Worm (Caenorhabditis elegans): ENCODE data around the gene H06H21.37.

Gene H06H21.37

ce11 chrIV:4810377-4810984 lies 707 bp upstream of the H06H21.37 start, which contains the start of gene eif-1.A (continued):
- TF ChIP-seq cnd-1 (tag; optimal IDR thresholded peaks at IDR 0.05) (no peak), ces-1 (GFP tag; optimal IDR thresholded peaks at IDR 0.05) (no peak)

DNA sequence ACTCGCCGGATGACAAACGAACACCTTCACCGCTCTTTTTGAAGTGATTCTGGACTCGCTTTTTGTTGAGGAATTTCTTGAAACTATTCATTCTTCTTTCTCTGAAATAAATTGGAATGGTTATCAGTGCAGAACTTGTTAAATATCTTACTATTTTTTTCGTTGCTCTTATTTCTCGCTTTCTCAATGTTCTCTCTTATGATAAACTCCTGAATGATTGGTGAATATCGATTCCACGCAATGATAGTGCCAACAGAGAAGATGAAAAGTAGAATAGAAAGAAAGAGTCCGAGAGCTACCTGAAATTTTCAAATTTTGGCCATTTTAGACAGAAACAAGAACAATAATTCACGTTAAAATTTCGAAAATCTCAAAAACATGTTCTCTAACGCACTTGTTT lies 377 bp downstream of the H06H21.37 start, which contains the start of gene ubxn-6:
ubxn-6 (minus strand) TSS at position 101 of the 400 bp plus-strand sequence.
- TF ChIP-seq elt-3 (tag; optimal IDR thresholded peaks at IDR 0.05) (no peak), lin-13 (tag; optimal IDR thresholded peaks at IDR 0.05) (no peak), ceh-83 (GFP tag; optimal IDR thresholded peaks at IDR 0.05) (no peak), ceh-39 (tag; optimal IDR thresholded peaks at IDR 0.05) (no peak), unc-39 (tag; optimal IDR thresholded peaks at IDR 0.05) (no peak)

- TF ChIP-seq ham-2 (GFP tag; optimal IDR thresholded peaks at IDR 0.05) (no peak), sem-2 (GFP tag; optimal IDR thresholded peaks at IDR 0.05) (no peak), unc-39 (tag; optimal IDR thresholded peaks at IDR 0.05) (no peak), unc-62 (GFP tag; optimal IDR thresholded peaks at IDR 0.05) (no peak), snpc-4 (tag; optimal IDR thresholded peaks at IDR 0.05) (no peak), mls-2 (tag; optimal IDR thresholded peaks at IDR 0.05) (no peak), M03D4.4 (tag; optimal IDR thresholded peaks at IDR 0.05) (no peak), bed-3 (GFP tag; optimal IDR thresholded peaks at IDR 0.05) (no peak), unc-120 (tag; optimal IDR thresholded peaks at IDR 0.05; ENCODE audit: poor library complexity, severe bottlenecking) (no peak), mep-1 (tag; optimal IDR thresholded peaks at IDR 0.05) (no peak), nhr-237 (tag; optimal IDR thresholded peaks at IDR 0.05) (no peak), cnd-1 (tag; optimal IDR thresholded peaks at IDR 0.05) (no peak), ces-1 (GFP tag; optimal IDR thresholded peaks at IDR 0.05) (no peak), lin-32 (GFP tag; optimal IDR thresholded peaks at IDR 0.05) (no peak), drap-1 (GFP tag; optimal IDR thresholded peaks at IDR 0.05) (no peak), ceh-43 (GFP tag; optimal IDR thresholded peaks at IDR 0.05) (no peak), ztf-11 (tag; optimal IDR thresholded peaks at IDR 0.05) (no peak)
These were observed 2.6 kb downstream of the H06H21.37 start, which contains the start of gene H06H21.11 for ce11 chrIV:4807219-4807618. H06H21.11 (minus strand) TSS chrIV:4807319.

- TF ChIP-seq sem-2 (GFP tag; optimal IDR thresholded peaks at IDR 0.05) (no peak), blmp-1 (tag; optimal IDR thresholded peaks at IDR 0.05) (no peak), drap-1 (GFP tag; optimal IDR thresholded peaks at IDR 0.05) (no peak), elt-3 (tag; optimal IDR thresholded peaks at IDR 0.05) (no peak), ces-1 (GFP tag; optimal IDR thresholded peaks at IDR 0.05) (no peak), snpc-4 (tag; optimal IDR thresholded peaks at IDR 0.05) (no peak), lin-32 (GFP tag; optimal IDR thresholded peaks at IDR 0.05) (no peak), unc-62 (GFP tag; optimal IDR thresholded peaks at IDR 0.05) (no peak), ceh-43 (GFP tag; optimal IDR thresholded peaks at IDR 0.05) (no peak), lin-13 (tag; optimal IDR thresholded peaks at IDR 0.05) (no peak), nhr-237 (tag; optimal IDR thresholded peaks at IDR 0.05) (no peak), zip-8 (tag; optimal IDR thresholded peaks at IDR 0.05) (no peak), unc-39 (tag; optimal IDR thresholded peaks at IDR 0.05) (no peak)
These were observed 3.3 kb downstream of the H06H21.37 start, which contains the start of gene dpf-5 for ce11 chrIV:4806486-4806885. dpf-5 (minus strand) TSS chrIV:4806586.

- no peak for TF ChIP-seq ham-2 (GFP tag; optimal IDR thresholded peaks at IDR 0.05)
These were observed 7.3 kb downstream of the H06H21.37 start, which contains the start of gene dpf-7 for ce11 chrIV:4802494-4802893. dpf-7 (minus strand) TSS chrIV:4802594.

DNA sequence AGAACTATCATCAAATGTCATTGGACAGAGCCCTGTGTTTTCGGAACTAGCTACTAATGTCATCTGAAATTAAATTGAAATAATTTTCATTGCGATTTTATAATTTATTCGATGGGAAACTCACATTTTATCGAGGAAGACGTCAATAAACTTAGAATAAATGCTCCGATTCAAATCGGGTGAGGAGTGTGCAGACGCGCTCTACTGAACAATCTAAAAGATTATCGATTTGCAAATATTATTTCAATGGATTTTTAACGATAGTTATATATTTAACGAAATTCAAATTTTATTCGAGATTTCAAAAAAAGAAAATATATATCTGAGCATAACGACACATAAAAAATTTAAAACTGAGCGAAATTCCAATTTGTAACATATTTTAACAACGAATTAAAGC lies 10.7 kb downstream of the H06H21.37 start, which contains the start of gene eor-1:
eor-1 (minus strand) TSS at position 65 of the 400 bp plus-strand sequence.
- no peak for TF ChIP-seq snpc-4 (tag; optimal IDR thresholded peaks at IDR 0.05)
- peak; percentile 12 for TF ChIP-seq nhr-237 (tag; optimal IDR thresholded peaks at IDR 0.05)
- peak; percentile 89 for TF ChIP-seq ceh-39 (tag; optimal IDR thresholded peaks at IDR 0.05)
- TF ChIP-seq lin-13 (tag; optimal IDR thresholded peaks at IDR 0.05), result no peak
- TF ChIP-seq elt-3 (tag; optimal IDR thresholded peaks at IDR 0.05), result no peak
- TF ChIP-seq lin-32 (GFP tag; optimal IDR thresholded peaks at IDR 0.05), result no peak
- no peak for TF ChIP-seq ham-2 (GFP tag; optimal IDR thresholded peaks at IDR 0.05)
- TF ChIP-seq sem-2 (GFP tag; optimal IDR thresholded peaks at IDR 0.05), result no peak
- TF ChIP-seq elt-1 (tag; optimal IDR thresholded peaks at IDR 0.05; ENCODE audit: borderline replicate concordance, insufficient read depth), result no peak
- no peak for TF ChIP-seq M03D4.4 (tag; optimal IDR thresholded peaks at IDR 0.05)
- no peak for TF ChIP-seq nhr-28 (tag; optimal IDR thresholded peaks at IDR 0.05)
- no peak for TF ChIP-seq ztf-11 (tag; optimal IDR thresholded peaks at IDR 0.05)
- TF ChIP-seq mep-1 (tag; optimal IDR thresholded peaks at IDR 0.05), result peak; percentile 0
- peak; percentile 63 for TF ChIP-seq ces-1 (GFP tag; optimal IDR thresholded peaks at IDR 0.05)
- no peak for TF ChIP-seq flh-1 (GFP tag; optimal IDR thresholded peaks at IDR 0.05)
- peak; percentile 14 for TF ChIP-seq ceh-83 (GFP tag; optimal IDR thresholded peaks at IDR 0.05)
- TF ChIP-seq mab-5 (tag; optimal IDR thresholded peaks at IDR 0.05), result no peak
- no peak for TF ChIP-seq cnd-1 (tag; optimal IDR thresholded peaks at IDR 0.05)
- no peak for TF ChIP-seq zip-8 (tag; optimal IDR thresholded peaks at IDR 0.05)
- TF ChIP-seq hlh-1 (tag; optimal IDR thresholded peaks at IDR 0.05), result no peak
- TF ChIP-seq lsy-2 (tag; optimal IDR thresholded peaks at IDR 0.05), result peak; percentile 31

Measured in whole organism, mixed stage, embryonic.